Worm (Caenorhabditis elegans) whole organism, midembryonic: ENCODE data around the gene F36G9.7.

ENCODE experiments used
- T22C8.4 ChIP-seq: fragments of 200-800 bp; sonication (Bioruptor generic); IDR thresholded peaks from 2 replicates; pipeline ENCODE4 v1.3.6; 2022; ENCODE audit warnings: missing genetic modification characterization, missing compliant biosample characterization
- cog-1 ChIP-seq: sonication (generic microtip); optimal IDR thresholded peaks from 2 replicates; lab custom pipeline; 2016; ENCODE audit warnings: missing genetic modification characterization, missing compliant biosample characterization
- flt-1 ChIP-seq: fragments of 200-800 bp; sonication (Bioruptor generic); IDR thresholded peaks from 2 replicates; pipeline ENCODE4 v1.3.6; 2022; ENCODE audit warnings: missing genetic modification characterization, missing compliant biosample characterization
- klf-2 ChIP-seq: fragments of 200-800 bp; sonication (Bioruptor generic); conservative IDR thresholded peaks from 2 replicates; pipeline ENCODE4 v1.3.6; 2022; ENCODE audit warnings: missing genetic modification reagents, missing genetic modification characterization, missing compliant biosample characterization
- med-1 ChIP-seq: sonication (generic microtip); optimal IDR thresholded peaks from 2 replicates; lab custom pipeline; 2017; ENCODE audit warnings: missing genetic modification characterization, mild to moderate bottlenecking, missing compliant biosample characterization, antibody characterized with exemption, missing genetic modification reagents; ENCODE audit not compliant: insufficient read depth
- ref-1 ChIP-seq: fragments of 200-800 bp; sonication (Bioruptor generic); conservative IDR thresholded peaks from 2 replicates; pipeline ENCODE4 v1.3.6; 2022; ENCODE audit warnings: missing genetic modification reagents, missing genetic modification characterization, missing compliant biosample characterization
- tab-1 ChIP-seq: fragments of 200-800 bp; sonication (Bioruptor generic); IDR thresholded peaks from 2 replicates; pipeline ENCODE4 v1.3.6; 2022; ENCODE audit warnings: missing genetic modification characterization, missing compliant biosample characterization
- ztf-23 ChIP-seq: fragments of 200-800 bp; sonication (Bioruptor generic); IDR thresholded peaks from 2 replicates; pipeline ENCODE4 v1.3.6; 2022; ENCODE audit warnings: missing genetic modification reagents, missing genetic modification characterization, missing compliant biosample characterization
- ztf-29 ChIP-seq: fragments of 200-800 bp; sonication (Bioruptor generic); IDR thresholded peaks from 2 replicates; pipeline ENCODE4 v1.3.6; 2022; ENCODE audit warnings: missing genetic modification reagents, missing genetic modification characterization, missing compliant biosample characterization

The F36G9.7 gene

ce11 chrV:15965114-15965513 is 4.4 kb downstream of the F36G9.7 start, which contains the start of gene sri-2:
Gene sri-2, minus strand, starts transcription at chrV:15965214.
- TF ChIP-seq cog-1 (tag; lab: Kevin White, UChicago) (no peak), ztf-23 (GFP tag; lab: Robert Waterston, UW) (no peak), flt-1 (GFP tag; lab: Robert Waterston, UW) (no peak), T22C8.4 (no peak), ref-1 (GFP tag; lab: Robert Waterston, UW) (no peak), med-1 (GFP tag; lab: Kevin White, UChicago) (no peak), klf-2 (no peak), ztf-29 (no peak), tab-1 (GFP tag; lab: Robert Waterston, UW) (no peak)

DNA sequence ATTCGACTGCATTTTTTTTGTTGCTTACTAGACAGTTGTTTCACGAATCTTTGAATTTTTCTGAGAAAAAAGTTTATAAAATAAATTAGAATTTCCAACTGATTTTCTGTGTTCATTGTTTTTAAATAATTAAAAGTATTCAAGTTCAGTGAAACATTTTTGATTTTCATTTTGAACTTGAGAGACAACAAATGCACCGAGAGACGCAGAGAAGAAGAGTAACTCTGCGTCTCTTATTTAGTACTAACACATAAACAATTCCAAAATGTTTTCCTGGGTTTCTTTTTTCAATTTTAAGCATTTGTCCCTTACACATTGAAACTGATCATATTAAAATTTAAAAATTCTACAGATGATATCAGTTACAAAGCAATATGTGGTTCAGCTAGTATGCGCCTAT is 10.1 kb downstream of the F36G9.7 start:
- TF ChIP-seq ztf-23 (GFP tag; lab: Robert Waterston, UW) = no peak
- no peak for TF ChIP-seq flt-1 (GFP tag; lab: Robert Waterston, UW)
- TF ChIP-seq ref-1 (GFP tag; lab: Robert Waterston, UW) = no peak
- TF ChIP-seq ztf-29 = no peak
- no peak for TF ChIP-seq med-1 (GFP tag; lab: Kevin White, UChicago)
- TF ChIP-seq klf-2 = no peak
- TF ChIP-seq tab-1 (GFP tag; lab: Robert Waterston, UW) = no peak
- TF ChIP-seq cog-1 (tag; lab: Kevin White, UChicago) = no peak
- no peak for TF ChIP-seq T22C8.4

- no peak for TF ChIP-seq T22C8.4
These were observed 12.5 kb downstream of the F36G9.7 start, which contains the start of gene F36G9.3 for ce11 chrV:15957098-15957497. Gene F36G9.3, plus strand, starts transcription at chrV:15957398.

ce11 chrV:15955497-15955896 is 14.1 kb downstream of the F36G9.7 start, which contains the start of gene srh-186:
Gene srh-186, plus strand, starts transcription at chrV:15955797.
- TF ChIP-seq ztf-29 (no peak), ref-1 (GFP tag; lab: Robert Waterston, UW) (no peak), ztf-23 (GFP tag; lab: Robert Waterston, UW) (no peak), T22C8.4 (no peak), flt-1 (GFP tag; lab: Robert Waterston, UW) (no peak), cog-1 (tag; lab: Kevin White, UChicago) (no peak), tab-1 (GFP tag; lab: Robert Waterston, UW) (no peak), med-1 (GFP tag; lab: Kevin White, UChicago) (no peak), klf-2 (no peak)

DNA sequence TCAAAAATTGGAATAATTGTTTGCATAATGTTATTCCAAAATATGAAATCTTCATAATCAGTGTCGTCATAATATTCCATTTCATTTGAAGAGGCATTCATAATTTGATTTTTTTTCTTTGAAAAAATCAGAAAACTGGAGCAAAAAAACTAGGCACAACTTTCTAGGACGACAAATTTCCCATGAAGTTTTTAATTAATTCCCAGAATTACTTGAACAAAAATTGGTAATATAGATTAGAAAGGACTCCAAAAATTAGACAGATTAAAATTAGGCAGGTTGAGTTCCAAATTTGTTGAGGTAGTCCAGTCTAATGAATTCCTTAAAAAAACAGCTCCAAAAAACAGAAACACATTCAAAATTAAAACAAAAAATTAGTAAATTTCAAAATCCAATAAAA is 14.6 kb downstream of the F36G9.7 start, which contains the start of gene srw-57:
srw-57 (minus strand) TSS at position 101 of the 400 bp plus-strand sequence.
- TF ChIP-seq klf-2 (no peak), ztf-29 (no peak), tab-1 (GFP tag; lab: Robert Waterston, UW) (no peak), cog-1 (tag; lab: Kevin White, UChicago) (no peak)

DNA sequence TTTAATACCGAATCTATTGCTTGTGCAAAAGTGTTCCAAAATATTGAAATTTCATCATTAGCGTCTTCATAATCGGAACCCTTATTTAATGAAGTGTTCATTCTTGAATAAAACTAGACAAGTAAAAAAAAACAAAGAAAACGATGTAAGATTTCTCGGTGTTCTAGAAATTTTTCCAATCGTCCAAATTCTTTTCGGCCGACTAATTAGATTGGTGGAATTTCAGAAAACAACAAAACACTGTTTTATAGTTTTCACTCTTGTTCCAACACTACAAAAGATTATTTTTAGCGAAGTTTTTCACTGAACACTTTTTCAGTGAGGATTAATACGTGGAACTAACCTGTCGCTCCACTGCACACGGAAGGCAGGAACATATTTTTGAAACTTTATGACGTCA is 16.8 kb downstream of the F36G9.7 start, which contains the start of gene srw-56:
srw-56 (minus strand) TSS at position 101 of the 400 bp plus-strand sequence.
- TF ChIP-seq tab-1 (GFP tag; lab: Robert Waterston, UW) = no peak

- TF ChIP-seq klf-2 (no peak), ztf-23 (GFP tag; lab: Robert Waterston, UW) (no peak), ref-1 (GFP tag; lab: Robert Waterston, UW) (no peak), T22C8.4 (no peak), med-1 (GFP tag; lab: Kevin White, UChicago) (no peak), flt-1 (GFP tag; lab: Robert Waterston, UW) (no peak), cog-1 (tag; lab: Kevin White, UChicago) (no peak), tab-1 (GFP tag; lab: Robert Waterston, UW) (no peak), ztf-29 (no peak)
These were observed 18.6 kb downstream of the F36G9.7 start, which contains the start of gene srw-59 for ce11 chrV:15950903-15951302. Gene srw-59, minus strand, starts transcription at chrV:15951003.

DNA sequence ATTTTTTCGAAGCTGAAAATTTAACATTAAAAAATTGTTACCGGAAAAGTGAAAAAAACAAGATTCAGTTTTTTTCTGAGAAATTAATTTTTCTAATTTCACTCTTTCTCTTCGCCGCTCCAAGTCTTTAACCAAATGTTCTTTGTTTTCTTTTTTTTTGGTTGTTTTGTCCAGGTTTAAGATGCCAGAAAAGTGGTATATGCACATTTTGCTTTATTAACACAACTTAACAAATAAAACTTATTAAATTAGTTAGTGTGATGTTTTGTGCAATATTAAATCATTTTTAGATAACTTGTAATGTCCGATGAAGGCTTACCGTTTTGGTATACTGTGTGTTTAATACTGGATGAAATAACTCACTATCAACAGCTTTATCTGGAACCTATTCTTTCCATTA is 26.4 kb downstream of the F36G9.7 start, which contains the start of gene srw-53:
srw-53 (plus strand) TSS at position 301 of the 400 bp plus-strand sequence.
- TF ChIP-seq ztf-23 (GFP tag; lab: Robert Waterston, UW) (no peak), cog-1 (tag; lab: Kevin White, UChicago) (no peak), tab-1 (GFP tag; lab: Robert Waterston, UW) (no peak), klf-2 (no peak), ref-1 (GFP tag; lab: Robert Waterston, UW) (no peak), ztf-29 (no peak), T22C8.4 (no peak), flt-1 (GFP tag; lab: Robert Waterston, UW) (no peak), med-1 (GFP tag; lab: Kevin White, UChicago) (no peak)

ce11 chrV:15940254-15940653 is 29.3 kb downstream of the F36G9.7 start, which contains the start of gene srw-55:
Gene srw-55, minus strand, starts transcription at chrV:15940354.
- TF ChIP-seq klf-2 (no peak), cog-1 (tag; lab: Kevin White, UChicago) (no peak), med-1 (GFP tag; lab: Kevin White, UChicago) (no peak), flt-1 (GFP tag; lab: Robert Waterston, UW) (no peak), T22C8.4 (no peak), ref-1 (GFP tag; lab: Robert Waterston, UW) (no peak), tab-1 (GFP tag; lab: Robert Waterston, UW) (no peak), ztf-23 (GFP tag; lab: Robert Waterston, UW) (no peak), ztf-29 (no peak)

DNA sequence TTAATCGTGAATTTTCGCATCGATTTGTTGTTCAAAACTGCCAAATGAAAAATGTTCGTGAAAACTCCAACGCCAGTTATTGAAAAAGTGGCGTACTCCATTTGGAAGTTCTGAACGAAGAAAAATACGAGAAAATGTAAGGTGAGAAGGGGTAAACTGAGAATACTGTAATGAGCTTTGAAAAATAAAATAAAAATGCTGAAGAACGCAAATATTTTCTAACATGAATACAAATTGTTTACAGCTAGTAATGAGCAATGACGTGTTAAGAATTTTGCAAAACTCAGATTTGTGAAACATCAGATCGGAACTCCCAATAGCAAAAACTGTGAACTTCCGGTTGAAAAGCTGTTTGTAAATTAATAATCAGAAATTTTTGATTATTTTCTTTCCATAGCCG is 37.2 kb downstream of the F36G9.7 start, which contains the start of gene srw-26:
srw-26 (minus strand) TSS at position 101 of the 400 bp plus-strand sequence.
- TF ChIP-seq ztf-23 (GFP tag; lab: Robert Waterston, UW) = no peak
- TF ChIP-seq cog-1 (tag; lab: Kevin White, UChicago) = no peak
- TF ChIP-seq med-1 (GFP tag; lab: Kevin White, UChicago) = no peak
- TF ChIP-seq klf-2 = no peak
- no peak for TF ChIP-seq ref-1 (GFP tag; lab: Robert Waterston, UW)
- TF ChIP-seq ztf-29 = no peak
- TF ChIP-seq flt-1 (GFP tag; lab: Robert Waterston, UW) = no peak
- TF ChIP-seq T22C8.4 = no peak
- no peak for TF ChIP-seq tab-1 (GFP tag; lab: Robert Waterston, UW)
